Fruit fly (Drosophila melanogaster) whole organism, larva: ENCODE measurements around the gene RhoGEF3.
A peak's percentile ranks its signal among the peaks of the same experiment; 100 is the strongest.

Source experiments
- noc ChIP-seq: fragments of 200-800 bp; sonication (Bioruptor generic); optimal IDR thresholded peaks from 3 replicates; lab custom pipeline; 2019; ENCODE audit warnings: missing biosample characterization, mild to moderate bottlenecking, missing genetic modification characterization, moderate library complexity

Gene RhoGEF3

DNA sequence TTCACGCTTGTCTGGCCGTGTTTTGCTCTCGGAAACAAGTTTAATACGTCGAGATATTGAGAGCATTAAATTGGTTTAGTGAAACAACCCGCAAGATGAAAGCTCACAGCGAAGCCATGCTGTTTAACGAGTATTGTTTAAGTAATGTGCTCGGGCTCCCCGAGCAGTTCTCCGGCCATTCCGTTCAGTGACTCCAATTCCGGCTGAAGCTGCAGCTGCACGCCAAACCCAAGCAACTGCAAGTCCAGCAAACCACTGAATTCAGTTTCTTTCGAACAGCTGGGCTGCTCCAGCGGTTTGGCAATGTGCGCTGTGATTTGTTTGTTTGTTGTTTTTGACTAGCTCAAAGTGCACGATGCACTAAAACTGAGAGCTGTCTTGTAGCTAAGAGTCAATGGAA, 37.9 kb downstream of the RhoGEF3 start:
- TF ChIP-seq noc (tag; lab: Kevin White, UChicago): no peak

DNA sequence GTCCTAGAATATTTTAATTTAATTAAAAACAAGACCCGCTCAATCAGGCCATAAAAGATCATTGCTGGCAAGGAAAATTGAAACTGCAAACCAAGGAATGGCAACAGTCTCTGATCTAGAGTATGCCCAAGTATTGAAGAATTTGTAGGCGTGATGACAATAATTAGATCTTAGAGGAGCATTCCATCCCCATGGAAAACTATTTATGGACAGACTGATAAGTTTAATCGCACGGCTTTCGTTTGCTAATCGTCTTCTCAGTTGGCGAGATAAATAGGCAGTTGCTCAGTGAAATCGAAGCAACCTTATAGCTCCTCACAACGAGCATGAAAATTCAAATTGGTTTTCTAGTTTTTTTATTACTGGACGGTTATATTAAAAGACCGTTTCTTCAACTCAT, 39.5 kb downstream of the RhoGEF3 start, which contains the start of gene ddbt:
Gene ddbt, plus strand, starts transcription at position 301 of the 400 bp plus-strand sequence.
- no peak for TF ChIP-seq noc (tag; lab: Kevin White, UChicago)

DNA sequence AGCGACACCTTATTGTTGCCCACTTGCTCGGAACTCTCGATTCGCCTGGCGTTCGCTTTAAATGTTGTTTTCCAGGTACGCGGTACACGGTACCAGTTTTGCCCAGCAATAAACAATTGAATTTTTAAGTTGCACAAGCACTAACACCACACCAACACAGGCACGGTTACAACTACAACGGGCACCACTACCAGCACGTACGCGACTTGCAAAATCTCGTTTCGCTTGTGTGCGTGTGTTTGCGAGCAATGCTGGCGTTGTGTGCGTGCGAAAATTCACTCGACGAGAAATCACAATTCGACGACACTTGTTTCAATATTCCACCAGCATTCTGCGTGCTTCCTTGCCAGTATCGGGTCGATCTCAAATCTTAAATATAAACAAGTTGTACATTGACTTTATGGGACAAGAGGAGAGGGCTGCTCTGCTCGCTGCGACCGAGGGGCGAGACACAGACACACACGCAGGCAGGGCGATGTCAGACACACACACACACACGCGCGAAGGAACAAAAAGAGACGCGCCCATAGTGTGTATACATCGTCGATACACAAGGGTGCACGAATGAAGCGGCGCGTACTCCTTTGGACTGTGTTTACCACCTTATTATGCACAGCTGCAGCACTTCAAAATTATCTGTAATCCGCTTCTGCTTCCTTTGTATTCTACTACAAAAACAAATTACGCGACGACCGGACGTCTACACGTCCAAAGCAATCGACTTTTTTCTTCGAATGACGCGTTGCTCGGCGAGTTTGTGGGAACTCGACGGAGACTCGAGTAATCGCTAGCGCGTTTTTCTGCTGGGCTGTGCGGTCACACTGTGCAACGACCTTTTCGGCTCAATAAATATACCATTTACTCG, 42.1 kb downstream of the RhoGEF3 start, which contains the start of gene fwd:
Gene fwd, minus strand, starts transcription at position 740 of the 865 bp plus-strand sequence.
- peak; percentile 36 for TF ChIP-seq noc (tag; lab: Kevin White, UChicago)

- no peak for TF ChIP-seq noc (tag; lab: Kevin White, UChicago)
Observed at dm6 chr3L:320010-320337, 42.7 kb downstream of the RhoGEF3 start.

DNA sequence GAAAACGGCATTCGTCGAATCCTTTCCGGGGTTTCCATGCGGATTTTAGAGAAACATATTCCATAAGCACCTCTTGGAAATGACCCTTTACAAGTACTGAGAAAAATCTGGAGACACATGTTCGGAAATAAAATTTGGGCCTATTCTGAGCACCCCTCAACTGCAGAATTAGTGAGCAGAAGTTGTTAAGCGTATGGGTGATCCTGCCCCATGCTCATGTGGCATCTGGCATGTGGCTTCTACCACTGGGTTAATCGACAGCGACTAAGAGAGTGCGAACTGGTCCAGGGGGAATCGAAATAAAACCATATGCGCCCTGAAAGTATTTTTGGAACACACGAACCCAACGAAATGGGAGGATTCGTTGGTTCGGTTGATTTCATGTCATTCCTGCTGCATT, 43.6 kb downstream of the RhoGEF3 start:
- TF ChIP-seq noc (tag; lab: Kevin White, UChicago): no peak

- TF ChIP-seq noc (tag; lab: Kevin White, UChicago): no peak
Observed at dm6 chr3L:321495-321894, 44.3 kb downstream of the RhoGEF3 start.

DNA sequence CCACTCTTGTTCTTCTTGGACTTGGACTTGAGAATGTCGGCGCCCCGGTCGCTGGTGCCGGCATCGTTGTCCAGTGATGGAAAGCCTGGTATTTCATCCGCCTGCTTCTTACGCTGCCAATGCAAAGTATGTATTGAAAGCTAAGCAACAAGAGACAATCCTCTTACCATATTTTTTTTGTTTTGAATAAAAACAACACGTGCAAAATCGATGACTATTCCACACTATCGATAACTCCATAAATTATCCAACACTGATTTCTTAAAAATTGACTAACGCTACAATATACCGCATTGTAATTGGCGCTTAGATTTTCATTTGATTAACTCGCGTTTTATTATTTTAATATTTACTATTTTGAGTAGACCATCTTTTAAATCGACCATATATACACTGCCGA, 47.2 kb downstream of the RhoGEF3 start, which contains the start of gene CG32344:
Gene CG32344, minus strand, starts transcription at position 235 of the 400 bp plus-strand sequence.
- no peak for TF ChIP-seq noc (tag; lab: Kevin White, UChicago)

DNA sequence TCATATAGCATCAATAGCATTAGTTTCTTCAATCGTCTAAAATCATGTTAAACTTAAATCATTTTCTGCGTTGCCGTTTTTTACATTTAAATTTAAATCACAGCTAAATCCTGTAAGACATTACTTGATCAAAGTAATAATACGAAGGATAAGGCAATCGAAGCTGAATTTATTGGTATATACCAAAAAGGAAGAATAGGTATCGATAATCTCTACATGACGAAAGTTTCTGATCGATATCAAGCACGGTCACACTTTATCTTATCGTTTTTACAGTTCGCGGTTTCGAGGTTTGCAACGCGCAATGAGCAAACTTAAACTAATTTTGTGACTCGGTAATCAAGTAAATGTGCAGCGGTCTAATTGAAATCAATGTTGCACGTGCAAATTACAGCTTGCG, 50.6 kb downstream of the RhoGEF3 start, which contains the start of the genes Atac3 and Ptpmeg:
Gene Atac3, minus strand, starts transcription at position 160 of the 400 bp plus-strand sequence.
Gene Ptpmeg, plus strand, starts transcription at position 265 of the 400 bp plus-strand sequence.
- TF ChIP-seq noc (tag; lab: Kevin White, UChicago): no peak

- no peak for TF ChIP-seq noc (tag; lab: Kevin White, UChicago)
Observed at dm6 chr3L:329153-329698, 52.0 kb downstream of the RhoGEF3 start.

dm6 chr3L:331842-332802, 54.9 kb downstream of the RhoGEF3 start, which contains the start of gene mthl9:
Gene mthl9 (minus strand): TSS chr3L:332309.
- peak; percentile 43 for TF ChIP-seq noc (tag; lab: Kevin White, UChicago)

DNA sequence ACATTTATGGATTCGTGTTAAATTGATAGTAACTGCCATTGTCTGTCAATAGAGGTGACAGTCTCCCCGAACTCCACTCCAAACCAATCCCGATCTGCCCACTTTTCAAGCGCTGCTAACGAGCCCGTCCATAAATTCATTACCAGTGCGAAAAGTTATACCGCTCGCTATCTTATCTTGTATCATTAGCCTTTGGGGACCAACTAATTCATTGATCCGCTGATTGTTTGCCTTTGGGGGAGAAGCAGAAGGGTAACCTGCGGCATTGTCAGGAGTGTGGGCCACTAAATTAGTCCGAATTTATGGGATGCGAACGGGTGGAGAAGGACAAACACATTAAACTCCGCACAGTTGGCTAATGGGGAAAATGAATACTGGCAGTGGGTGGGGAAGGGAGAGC, 59.9 kb downstream of the RhoGEF3 start:
- peak; percentile 39 for TF ChIP-seq noc (tag; lab: Kevin White, UChicago)

DNA sequence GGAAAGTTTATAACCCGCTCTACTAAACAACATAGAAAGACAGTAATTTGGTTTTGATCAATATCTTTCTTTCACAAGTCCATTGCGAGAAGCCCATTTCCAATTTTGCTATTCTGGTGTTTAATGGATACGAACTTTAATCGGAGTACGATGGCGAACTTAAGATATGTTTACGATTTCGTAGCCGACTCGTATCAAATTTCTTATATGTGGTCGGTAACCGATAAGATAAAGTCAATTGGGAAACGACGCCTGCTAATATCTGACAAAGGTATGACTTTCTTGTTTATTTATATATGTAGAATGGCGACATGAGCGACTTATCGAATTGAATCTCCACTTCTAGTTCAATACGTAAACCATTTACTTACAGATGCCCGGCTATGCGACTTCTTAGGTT, 60.9 kb downstream of the RhoGEF3 start:
- no peak for TF ChIP-seq noc (tag; lab: Kevin White, UChicago)

- no peak for TF ChIP-seq noc (tag; lab: Kevin White, UChicago)
Observed at dm6 chr3L:339072-339471, 61.8 kb downstream of the RhoGEF3 start.

DNA sequence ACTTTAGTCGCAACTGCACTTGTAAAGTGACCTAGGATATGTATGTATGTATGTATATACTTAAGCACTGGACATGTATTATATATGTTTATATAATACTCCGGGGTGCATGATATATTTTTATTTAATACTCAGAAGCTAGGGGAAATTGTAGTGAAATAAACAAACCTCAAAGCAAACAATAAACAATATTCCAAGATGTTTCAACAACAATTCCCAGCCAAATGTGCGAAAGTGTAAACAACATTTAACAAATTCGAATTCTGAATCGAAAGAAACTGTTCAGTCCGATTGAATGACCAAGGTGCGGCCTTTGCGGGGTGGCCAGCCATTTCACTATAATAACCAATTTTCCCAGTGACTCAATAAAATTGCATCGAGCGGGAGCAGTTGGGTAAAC, 62.9 kb downstream of the RhoGEF3 start:
- no peak for TF ChIP-seq noc (tag; lab: Kevin White, UChicago)

dm6 chr3L:340569-340968, 63.3 kb downstream of the RhoGEF3 start:
- TF ChIP-seq noc (tag; lab: Kevin White, UChicago): no peak
